Worm (Caenorhabditis elegans) whole organism, late embryonic: Measurements from ENCODE around the gene Y34B4A.4.

Source experiments
- C08G9.2 ChIP-seq: sonication (generic microtip); optimal IDR thresholded peaks from 2 replicates; lab custom pipeline; 2016; ENCODE audit warnings: mild to moderate bottlenecking, missing genetic modification characterization, moderate library complexity, missing compliant biosample characterization
- C38D4.7 ChIP-seq: fragments of 200-800 bp; sonication (Bioruptor generic); optimal IDR thresholded peaks from 2 replicates; lab custom pipeline; 2018; ENCODE audit warnings: mild to moderate bottlenecking, missing genetic modification characterization, moderate library complexity, missing compliant biosample characterization
- K02D7.2 ChIP-seq: sonication (generic microtip); optimal IDR thresholded peaks from 2 replicates; lab custom pipeline; 2017; ENCODE audit warnings: mild to moderate bottlenecking, missing genetic modification characterization, missing compliant biosample characterization
- T23F11.4 ChIP-seq: fragments of 200-800 bp; sonication (Bioruptor generic); optimal IDR thresholded peaks from 2 replicates; lab custom pipeline; 2018; ENCODE audit warnings: mild to moderate bottlenecking, missing genetic modification characterization, missing compliant biosample characterization
- Y22D7AL.16 ChIP-seq: sonication (generic microtip); optimal IDR thresholded peaks from 2 replicates; lab custom pipeline; 2016; ENCODE audit warnings: missing genetic modification characterization, missing compliant biosample characterization
- ahr-1 ChIP-seq: sonication (generic microtip); optimal IDR thresholded peaks from 2 replicates; lab custom pipeline; 2016; ENCODE audit warnings: missing genetic modification characterization, missing compliant biosample characterization
- ceh-14 ChIP-seq: sonication (generic microtip); optimal IDR thresholded peaks from 2 replicates; lab custom pipeline; 2016; ENCODE audit warnings: missing genotype, missing genetic modification characterization, missing compliant biosample characterization
- ceh-18 ChIP-seq: sonication (generic microtip); optimal IDR thresholded peaks from 2 replicates; lab custom pipeline; 2016; ENCODE audit warnings: missing genetic modification characterization, missing compliant biosample characterization
- ceh-2 ChIP-seq: sonication (generic microtip); optimal IDR thresholded peaks from 2 replicates; lab custom pipeline; 2016; ENCODE audit warnings: missing genotype, missing genetic modification characterization, missing compliant biosample characterization
- ceh-22 ChIP-seq: sonication (generic microtip); optimal IDR thresholded peaks from 2 replicates; lab custom pipeline; 2017; ENCODE audit warnings: missing biosample characterization, missing genetic modification characterization
- ceh-24 ChIP-seq: sonication (generic microtip); optimal IDR thresholded peaks from 2 replicates; lab custom pipeline; 2016; ENCODE audit warnings: mild to moderate bottlenecking, missing genetic modification characterization, missing compliant biosample characterization
- ceh-31 ChIP-seq: sonication (generic microtip); optimal IDR thresholded peaks from 2 replicates; lab custom pipeline; 2016; ENCODE audit warnings: missing genetic modification characterization, missing compliant biosample characterization
- ceh-34 ChIP-seq: sonication (generic microtip); optimal IDR thresholded peaks from 2 replicates; lab custom pipeline; 2016; ENCODE audit warnings: mild to moderate bottlenecking, missing genetic modification characterization, missing compliant biosample characterization
- ceh-9 ChIP-seq: sonication (generic microtip); optimal IDR thresholded peaks from 2 replicates; lab custom pipeline; 2016; ENCODE audit warnings: mild to moderate bottlenecking, missing genetic modification characterization, inconsistent platforms, missing compliant biosample characterization
- elt-2 ChIP-seq: sonication (generic microtip); optimal IDR thresholded peaks from 2 replicates; lab custom pipeline; 2016; ENCODE audit warnings: missing genetic modification reagents, missing genetic modification characterization, missing compliant biosample characterization
- elt-4 ChIP-seq: sonication (generic microtip); optimal IDR thresholded peaks from 2 replicates; lab custom pipeline; 2016; ENCODE audit warnings: missing genetic modification characterization, missing compliant biosample characterization
- ets-4 ChIP-seq: sonication (generic microtip); optimal IDR thresholded peaks from 2 replicates; lab custom pipeline; 2016; ENCODE audit warnings: missing genetic modification characterization, missing compliant biosample characterization
- eyg-1 ChIP-seq: sonication (generic microtip); optimal IDR thresholded peaks from 2 replicates; lab custom pipeline; 2016; ENCODE audit warnings: missing genotype, missing genetic modification characterization, missing compliant biosample characterization
- fkh-10 ChIP-seq: fragments of 150-350 bp; optimal IDR thresholded peaks from 2 replicates; lab custom pipeline; 2014; ENCODE audit warnings: missing biosample characterization, missing genetic modification reagents, missing genetic modification characterization
- fkh-6 ChIP-seq: sonication (generic microtip); optimal IDR thresholded peaks from 2 replicates; lab custom pipeline; 2016; ENCODE audit warnings: missing genetic modification characterization, missing compliant biosample characterization
- gmeb-2 ChIP-seq: sonication (generic microtip); optimal IDR thresholded peaks from 2 replicates; lab custom pipeline; 2016; ENCODE audit warnings: missing genetic modification characterization, inconsistent platforms, missing compliant biosample characterization
- hlh-13 ChIP-seq: fragments of 200-800 bp; sonication (Bioruptor generic); optimal IDR thresholded peaks from 2 replicates; lab custom pipeline; 2018; ENCODE audit warnings: mild to moderate bottlenecking, missing genetic modification characterization, missing compliant biosample characterization
- hlh-30 ChIP-seq: sonication (generic microtip); optimal IDR thresholded peaks from 2 replicates; lab custom pipeline; 2017; ENCODE audit warnings: antibody characterized with exemption, missing genetic modification characterization, missing compliant biosample characterization; ENCODE audit not compliant: insufficient read depth
- hlh-6 ChIP-seq: sonication (generic microtip); optimal IDR thresholded peaks from 2 replicates; lab custom pipeline; 2016; ENCODE audit warnings: missing genotype, missing genetic modification characterization, missing compliant biosample characterization
- hlh-8 ChIP-seq: sonication (generic microtip); optimal IDR thresholded peaks from 2 replicates; lab custom pipeline; 2016; ENCODE audit warnings: missing genotype, missing genetic modification characterization, missing compliant biosample characterization
- mec-3 ChIP-seq: sonication (generic microtip); optimal IDR thresholded peaks from 2 replicates; lab custom pipeline; 2016; ENCODE audit warnings: borderline replicate concordance, missing genetic modification characterization, missing compliant biosample characterization
- nfya-1 ChIP-seq: sonication (generic microtip); optimal IDR thresholded peaks from 2 replicates; lab custom pipeline; 2017; ENCODE audit warnings: missing genetic modification characterization, mild to moderate bottlenecking, missing compliant biosample characterization, antibody characterized with exemption, moderate library complexity
- nhr-11 ChIP-seq: fragments of 150-350 bp; optimal IDR thresholded peaks from 2 replicates; lab custom pipeline; 2014; ENCODE audit warnings: missing biosample characterization, missing genetic modification characterization
- odd-2 ChIP-seq: sonication (generic microtip); optimal IDR thresholded peaks from 2 replicates; lab custom pipeline; 2017; ENCODE audit warnings: antibody characterized with exemption, mild to moderate bottlenecking, missing genetic modification characterization, missing compliant biosample characterization
- pat-9 ChIP-seq: fragments of 200-800 bp; sonication (Bioruptor generic); optimal IDR thresholded peaks from 2 replicates; lab custom pipeline; 2018; ENCODE audit warnings: mild to moderate bottlenecking, missing genetic modification characterization, moderate library complexity, missing compliant biosample characterization
- pax-1 ChIP-seq: fragments of 150-350 bp; optimal IDR thresholded peaks from 2 replicates; lab custom pipeline; 2014; ENCODE audit warnings: missing biosample characterization, missing genetic modification characterization
- pha-2 ChIP-seq: sonication (generic microtip); optimal IDR thresholded peaks from 2 replicates; lab custom pipeline; 2017; ENCODE audit warnings: mild to moderate bottlenecking, missing genetic modification characterization, missing compliant biosample characterization
- pha-4 ChIP-seq: fragments of 150-350 bp; optimal IDR thresholded peaks from 2 replicates; lab custom pipeline; 2018; ENCODE audit warnings: missing biosample characterization, missing genetic modification reagents, missing genetic modification characterization
- sdc-2 ChIP-seq: sonication (generic microtip); optimal IDR thresholded peaks from 2 replicates; lab custom pipeline; 2016; ENCODE audit warnings: missing genotype, missing genetic modification characterization, missing compliant biosample characterization
- syd-9 ChIP-seq: sonication (generic microtip); optimal IDR thresholded peaks from 2 replicates; lab custom pipeline; 2016; ENCODE audit warnings: mild to moderate bottlenecking, missing genetic modification characterization, moderate library complexity, missing compliant biosample characterization
- tbx-2 ChIP-seq: sonication (generic microtip); optimal IDR thresholded peaks from 2 replicates; lab custom pipeline; 2016; ENCODE audit warnings: missing genetic modification characterization, missing compliant biosample characterization
- tbx-7 ChIP-seq: sonication (generic microtip); optimal IDR thresholded peaks from 2 replicates; lab custom pipeline; 2016; ENCODE audit warnings: missing genotype, missing genetic modification characterization, missing compliant biosample characterization
- unc-3 ChIP-seq, 2 experiments: fragments of 200-800 bp in 1 of 2; sonication (Bioruptor generic) in 1 of 2; sonication (generic microtip) in 1 of 2; conservative IDR thresholded peaks in 1 of 2; optimal IDR thresholded peaks in 1 of 2; 2 replicates each; pipeline versions ENCODE4 v1.3.6 to Lab custom; 2016 to 2022; ENCODE audit warnings: missing compliant biosample characterization in 2 of 2, missing genetic modification characterization in 2 of 2, missing genetic modification reagents in 1 of 2
- unc-86 ChIP-seq: sonication (generic microtip); optimal IDR thresholded peaks from 2 replicates; lab custom pipeline; 2016; ENCODE audit warnings: missing genetic modification characterization, missing compliant biosample characterization
- zip-5 ChIP-seq: sonication (generic microtip); optimal IDR thresholded peaks from 2 replicates; lab custom pipeline; 2016; ENCODE audit warnings: missing genetic modification characterization, missing compliant biosample characterization
- ztf-16 ChIP-seq: sonication (generic microtip); optimal IDR thresholded peaks from 2 replicates; lab custom pipeline; 2017; ENCODE audit warnings: missing genetic modification characterization, missing compliant biosample characterization

Y34B4A.4 gene

ce11 chrX:5262033-5262432 is 2.1 kb upstream of the Y34B4A.4 start:
- TF ChIP-seq pat-9 (tag; lab: Kevin White, UChicago) (no peak), fkh-6 (tag; lab: Kevin White, UChicago) (no peak), odd-2 (tag; lab: Kevin White, UChicago) (no peak), elt-2 (tag; lab: Kevin White, UChicago) (peak; percentile 22), ets-4 (no peak), ceh-34 (tag; lab: Kevin White, UChicago) (no peak), tbx-2 (tag; lab: Kevin White, UChicago) (no peak), pax-1 (tag; lab: Kevin White, UChicago) (no peak), sdc-2 (tag; lab: Kevin White, UChicago) (peak; percentile 20), hlh-13 (GFP tag; lab: Kevin White, UChicago) (no peak), tbx-7 (tag; lab: Kevin White, UChicago) (no peak), elt-4 (no peak), ztf-16 (tag; lab: Kevin White, UChicago) (no peak), nfya-1 (tag; lab: Kevin White, UChicago) (no peak), C38D4.7 (GFP tag; lab: Kevin White, UChicago) (no peak)
- TF ChIP-seq, all 69 proteins: peak for 2

ce11 chrX:5263585-5263984 is 541 bp upstream of the Y34B4A.4 start:
- TF ChIP-seq pha-2 (tag; lab: Kevin White, UChicago) (no peak), tbx-2 (tag; lab: Kevin White, UChicago) (no peak), unc-86 (tag; lab: Kevin White, UChicago) (no peak), elt-2 (tag; lab: Kevin White, UChicago) (no peak), hlh-13 (GFP tag; lab: Kevin White, UChicago) (no peak), nhr-11 (no peak)

ce11 chrX:5265356-5265755 is 1.2 kb downstream of the Y34B4A.4 start:
- TF ChIP-seq hlh-13 (GFP tag; lab: Kevin White, UChicago) (no peak), ceh-18 (tag; lab: Kevin White, UChicago) (no peak), T23F11.4 (GFP tag; lab: Kevin White, UChicago) (no peak)
- TF ChIP-seq, all 69 proteins: peak for 0

ce11 chrX:5268062-5268461 is 3.9 kb downstream of the Y34B4A.4 start:
- TF ChIP-seq gmeb-2 (tag; lab: Kevin White, UChicago) (no peak), T23F11.4 (GFP tag; lab: Kevin White, UChicago) (no peak), ceh-2 (tag; lab: Kevin White, UChicago) (no peak), tbx-7 (tag; lab: Kevin White, UChicago) (no peak), ceh-14 (tag; lab: Kevin White, UChicago) (no peak), ceh-9 (tag; lab: Kevin White, UChicago) (no peak), ceh-22 (tag; lab: Kevin White, UChicago) (no peak), elt-4 (no peak), ceh-34 (tag; lab: Kevin White, UChicago) (no peak), unc-86 (tag; lab: Kevin White, UChicago) (no peak), ceh-31 (no peak), syd-9 (tag; lab: Kevin White, UChicago) (no peak)

ce11 chrX:5269359-5269758 is 5.2 kb downstream of the Y34B4A.4 start:
- no peak for TF ChIP-seq zip-5
- no peak for TF ChIP-seq sdc-2 (tag; lab: Kevin White, UChicago)
- peak; percentile 64 for TF ChIP-seq elt-2 (tag; lab: Kevin White, UChicago)
- TF ChIP-seq fkh-10 (GFP tag; lab: Kevin White, UChicago) = no peak
- no peak for TF ChIP-seq hlh-6 (tag; lab: Kevin White, UChicago)
- no peak for TF ChIP-seq Y22D7AL.16 (tag; lab: Kevin White, UChicago)

ce11 chrX:5275209-5275608 is 11.1 kb downstream of the Y34B4A.4 start, which contains the start of gene hst-6:
Gene hst-6, plus strand, starts transcription at chrX:5275561.
- no peak for TF ChIP-seq K02D7.2 (tag; lab: Kevin White, UChicago)
- no peak for TF ChIP-seq hlh-13 (GFP tag; lab: Kevin White, UChicago)
- TF ChIP-seq nhr-11 = no peak
- TF ChIP-seq elt-4 = no peak
- no peak for TF ChIP-seq hlh-8 (tag; lab: Kevin White, UChicago)
- no peak for TF ChIP-seq C08G9.2
- no peak for TF ChIP-seq pha-4 (tag; lab: Kevin White, UChicago)
- TF ChIP-seq hlh-30 = peak; percentile 36
- TF ChIP-seq ceh-24 = no peak
- no peak for TF ChIP-seq ahr-1 (tag; lab: Kevin White, UChicago)
- peak; percentile 52 for TF ChIP-seq eyg-1 (tag; lab: Kevin White, UChicago)
- TF ChIP-seq ceh-9 (tag; lab: Kevin White, UChicago) = no peak
- TF ChIP-seq mec-3 (tag; lab: Kevin White, UChicago) = no peak
- TF ChIP-seq unc-3 (GFP tag; conservative IDR thresholded peaks at IDR 0.05; lab: Robert Waterston, UW) = no peak
- no peak for TF ChIP-seq unc-3 (tag; optimal IDR thresholded peaks at IDR 0.05; lab: Kevin White, UChicago)
- no peak for TF ChIP-seq Y22D7AL.16 (tag; lab: Kevin White, UChicago)
- no peak for TF ChIP-seq syd-9 (tag; lab: Kevin White, UChicago)
- TF ChIP-seq nfya-1 (tag; lab: Kevin White, UChicago) = peak; percentile 72
